Fruit fly (Drosophila melanogaster) whole organism, wandering third instar larva: Measurements from ENCODE around the gene ftz-f1.
A peak's percentile ranks its signal among the peaks of the same experiment; 100 is the strongest.

ENCODE experiments used
- Abd-B ChIP-seq: fragments of >200 bp; optimal IDR thresholded peaks from 2 replicates; lab custom pipeline; 2017; ENCODE audit warnings: missing biosample characterization, missing genetic modification characterization
- Hr78 ChIP-seq: fragments of >200 bp; optimal IDR thresholded peaks from 2 replicates; lab custom pipeline; 2017; ENCODE audit warnings: missing biosample characterization, missing genetic modification characterization
- Myc ChIP-seq: fragments of >200 bp; optimal IDR thresholded peaks from 2 replicates; lab custom pipeline; 2017
- OdsH ChIP-seq: fragments of 200-800 bp; sonication (Bioruptor generic); optimal IDR thresholded peaks from 2 replicates; lab custom pipeline; 2016; ENCODE audit warnings: missing biosample characterization, mild to moderate bottlenecking, missing genetic modification characterization
- Sp1 ChIP-seq: fragments of 200-800 bp; sonication (Bioruptor generic); optimal IDR thresholded peaks from 3 replicates; lab custom pipeline; 2019; ENCODE audit warnings: missing biosample characterization, mild to moderate bottlenecking, missing genetic modification characterization, moderate library complexity
- dl ChIP-seq, 2 experiments: fragments of 175-275, 200-275 bp in 1 of 2; fragments of 200-275 bp in 1 of 2; sonication (Bioruptor generic); optimal IDR thresholded peaks; lab custom pipeline; 2018; ENCODE audit warnings: mild to moderate bottlenecking in 2 of 2, missing biosample characterization in 2 of 2, missing genetic modification characterization in 2 of 2, moderate library complexity in 2 of 2; ENCODE audit not compliant: partially characterized antibody in 2 of 2, insufficient read depth in 1 of 2
- fru ChIP-seq: fragments of 200-800 bp; sonication (Bioruptor generic); optimal IDR thresholded peaks from 3 replicates; lab custom pipeline; 2016; ENCODE audit warnings: missing biosample characterization, mild to moderate bottlenecking, missing genetic modification characterization
- h ChIP-seq: fragments of 200-800 bp; sonication (Bioruptor generic); optimal IDR thresholded peaks from 3 replicates; lab custom pipeline; 2016; ENCODE audit warnings: missing biosample characterization, mild to moderate bottlenecking, missing genetic modification characterization
- jim ChIP-seq: fragments of 175-275, 200-325 bp; sonication (Bioruptor generic); optimal IDR thresholded peaks from 2 replicates; lab custom pipeline; 2016; ENCODE audit warnings: missing biosample characterization, mild to moderate bottlenecking, missing genetic modification characterization
- lola ChIP-seq: fragments of >200 bp; optimal IDR thresholded peaks from 2 replicates; lab custom pipeline; 2017; ENCODE audit warnings: missing biosample characterization, missing genetic modification characterization
- pan ChIP-seq: fragments of >200 bp; optimal IDR thresholded peaks from 2 replicates; lab custom pipeline; 2017
- psq ChIP-seq: fragments of 200-800 bp; sonication (Bioruptor generic); optimal IDR thresholded peaks from 3 replicates; lab custom pipeline; 2017; ENCODE audit warnings: missing biosample characterization, mild to moderate bottlenecking, missing genetic modification characterization, moderate library complexity
- tai ChIP-seq: sonication (Bioruptor generic); optimal IDR thresholded peaks from 2 replicates; lab custom pipeline; 2016; ENCODE audit warnings: missing biosample characterization, missing genetic modification characterization
- woc ChIP-seq: sonication (Bioruptor generic); optimal IDR thresholded peaks from 2 replicates; lab custom pipeline; 2016; ENCODE audit warnings: missing biosample characterization, mild to moderate bottlenecking, missing genetic modification characterization

- TF ChIP-seq dl (GFP tag; optimal IDR thresholded peaks at IDR 0.05; lab: Kevin White, UChicago; ENCODE audit: insufficient read depth in 1 of 2, partially characterized antibody in 2 of 2) (no peak), psq (GFP tag; lab: Kevin White, UChicago) (peak; percentile 7), pan (lab: Kevin White, UChicago) (no peak), OdsH (GFP tag; lab: Kevin White, UChicago) (no peak), h (peak; percentile 40), Myc (lab: Kevin White, UChicago) (no peak), woc (GFP tag; lab: Kevin White, UChicago) (no peak), jim (no peak), fru (GFP tag; lab: Kevin White, UChicago) (peak; percentile 50), Hr78 (no peak), tai (no peak), Sp1 (peak; percentile 38), lola (GFP tag; lab: Kevin White, UChicago) (no peak), Abd-B (no peak)
Observed at dm6 chr3L:18768788-18769707, 32.1 kb downstream of the ftz-f1 start.
